Worm (Caenorhabditis elegans) whole organism, midembryonic: ENCODE measurements around the gene Y37D8A.25.

Experiments used
- T22C8.4 ChIP-seq: fragments of 200-800 bp; sonication (Bioruptor generic); IDR thresholded peaks from 2 replicates; pipeline ENCODE4 v1.3.6; 2022; ENCODE audit warnings: missing genetic modification characterization, missing compliant biosample characterization
- cog-1 ChIP-seq: sonication (generic microtip); optimal IDR thresholded peaks from 2 replicates; lab custom pipeline; 2016; ENCODE audit warnings: missing genetic modification characterization, missing compliant biosample characterization
- flt-1 ChIP-seq: fragments of 200-800 bp; sonication (Bioruptor generic); IDR thresholded peaks from 2 replicates; pipeline ENCODE4 v1.3.6; 2022; ENCODE audit warnings: missing genetic modification characterization, missing compliant biosample characterization
- klf-2 ChIP-seq: fragments of 200-800 bp; sonication (Bioruptor generic); conservative IDR thresholded peaks from 2 replicates; pipeline ENCODE4 v1.3.6; 2022; ENCODE audit warnings: missing genetic modification reagents, missing genetic modification characterization, missing compliant biosample characterization
- med-1 ChIP-seq: sonication (generic microtip); optimal IDR thresholded peaks from 2 replicates; lab custom pipeline; 2017; ENCODE audit warnings: missing genetic modification characterization, mild to moderate bottlenecking, missing compliant biosample characterization, antibody characterized with exemption, missing genetic modification reagents; ENCODE audit not compliant: insufficient read depth
- ref-1 ChIP-seq: fragments of 200-800 bp; sonication (Bioruptor generic); conservative IDR thresholded peaks from 2 replicates; pipeline ENCODE4 v1.3.6; 2022; ENCODE audit warnings: missing genetic modification reagents, missing genetic modification characterization, missing compliant biosample characterization
- tab-1 ChIP-seq: fragments of 200-800 bp; sonication (Bioruptor generic); IDR thresholded peaks from 2 replicates; pipeline ENCODE4 v1.3.6; 2022; ENCODE audit warnings: missing genetic modification characterization, missing compliant biosample characterization
- ztf-23 ChIP-seq: fragments of 200-800 bp; sonication (Bioruptor generic); IDR thresholded peaks from 2 replicates; pipeline ENCODE4 v1.3.6; 2022; ENCODE audit warnings: missing genetic modification reagents, missing genetic modification characterization, missing compliant biosample characterization
- ztf-29 ChIP-seq: fragments of 200-800 bp; sonication (Bioruptor generic); IDR thresholded peaks from 2 replicates; pipeline ENCODE4 v1.3.6; 2022; ENCODE audit warnings: missing genetic modification reagents, missing genetic modification characterization, missing compliant biosample characterization

Gene Y37D8A.25

DNA sequence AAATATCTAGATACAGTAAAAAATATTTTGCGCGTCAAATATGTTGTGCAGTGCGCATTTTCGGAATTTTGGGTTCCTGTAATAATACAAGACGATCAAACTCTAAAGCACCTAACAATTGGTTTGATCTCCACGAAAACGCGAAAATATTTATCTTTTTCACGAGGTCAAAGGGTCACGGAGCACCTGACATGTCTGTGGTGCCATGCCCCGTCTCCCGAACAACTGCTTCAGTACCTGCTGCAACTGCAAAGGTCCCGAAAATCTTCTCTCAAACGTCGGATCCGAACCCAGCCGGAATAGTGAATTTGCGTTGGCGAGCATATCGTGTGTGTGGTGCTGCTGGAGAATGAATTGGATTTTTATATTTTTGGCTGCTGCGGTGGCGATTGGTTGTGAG is at the start of gene Y37D8A.25, which contains the start of gene Y37D8A.2:
Y37D8A.25 (minus strand) TSS at position 345 of the 400 bp plus-strand sequence.
Y37D8A.2 (plus strand) TSS at position 285 of the 400 bp plus-strand sequence.
- TF ChIP-seq flt-1 (GFP tag; lab: Robert Waterston, UW) (no peak), T22C8.4 (GFP tag; lab: Robert Waterston, UW) (no peak), cog-1 (no peak), klf-2 (GFP tag; lab: Robert Waterston, UW) (no peak), ztf-29 (GFP tag; lab: Robert Waterston, UW) (no peak), ref-1 (no peak), med-1 (no peak), ztf-23 (no peak), tab-1 (no peak)

ce11 chrIII:12864648-12865047 is 44.6 kb upstream of the Y37D8A.25 start, which contains the start of gene Y37D8A.8:
Y37D8A.8 (plus strand) TSS chrIII:12864948.
- no peak for TF ChIP-seq klf-2 (GFP tag; lab: Robert Waterston, UW)
- no peak for TF ChIP-seq ztf-23
- no peak for TF ChIP-seq flt-1 (GFP tag; lab: Robert Waterston, UW)
- no peak for TF ChIP-seq T22C8.4 (GFP tag; lab: Robert Waterston, UW)
- TF ChIP-seq med-1: no peak
- TF ChIP-seq cog-1: no peak
- TF ChIP-seq ref-1: no peak
- TF ChIP-seq tab-1: no peak
- TF ChIP-seq ztf-29 (GFP tag; lab: Robert Waterston, UW): no peak

ce11 chrIII:12860119-12860518 is 40.1 kb upstream of the Y37D8A.25 start:
- no peak for TF ChIP-seq ztf-23
- no peak for TF ChIP-seq med-1
- TF ChIP-seq klf-2 (GFP tag; lab: Robert Waterston, UW): no peak
- TF ChIP-seq tab-1: no peak
- TF ChIP-seq T22C8.4 (GFP tag; lab: Robert Waterston, UW): no peak
- TF ChIP-seq ref-1: no peak
- no peak for TF ChIP-seq ztf-29 (GFP tag; lab: Robert Waterston, UW)

ce11 chrIII:12856628-12857027 is 36.6 kb upstream of the Y37D8A.25 start, which contains the start of gene Y37D8A.26:
Y37D8A.26 (minus strand) TSS chrIII:12856728.
- TF ChIP-seq tab-1 (no peak), ref-1 (no peak)

- TF ChIP-seq med-1 (no peak), tab-1 (no peak), ref-1 (no peak), klf-2 (GFP tag; lab: Robert Waterston, UW) (no peak), T22C8.4 (GFP tag; lab: Robert Waterston, UW) (no peak), ztf-23 (no peak), flt-1 (GFP tag; lab: Robert Waterston, UW) (no peak)
Measured at ce11 chrIII:12855394-12855793, 35.3 kb upstream of the Y37D8A.25 start, which contains the start of gene Y37D8A.5. Y37D8A.5 (minus strand) TSS chrIII:12855494.

DNA sequence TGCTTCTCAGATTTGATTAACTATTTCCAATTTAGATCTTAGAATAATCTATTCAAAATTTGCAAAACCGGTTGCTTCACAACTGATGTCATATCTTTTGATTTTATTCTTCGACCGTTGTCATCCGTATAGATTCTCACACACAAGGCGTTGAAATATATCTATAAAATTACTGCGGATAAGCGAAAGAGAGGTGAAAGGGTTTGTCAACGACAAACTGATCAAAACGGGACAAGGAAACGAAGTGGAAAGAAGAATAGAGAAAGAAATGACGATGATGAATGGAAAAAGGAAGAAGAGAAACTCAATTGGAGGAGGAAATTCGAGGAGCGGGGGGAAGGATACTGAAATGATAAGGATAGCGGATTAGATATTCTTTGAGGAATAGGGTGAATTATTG is 31.0 kb upstream of the Y37D8A.25 start:
- no peak for TF ChIP-seq klf-2 (GFP tag; lab: Robert Waterston, UW)
- no peak for TF ChIP-seq T22C8.4 (GFP tag; lab: Robert Waterston, UW)
- no peak for TF ChIP-seq ref-1
- TF ChIP-seq cog-1: no peak
- TF ChIP-seq tab-1: no peak
- TF ChIP-seq med-1: no peak
- TF ChIP-seq ztf-23: no peak
- TF ChIP-seq flt-1 (GFP tag; lab: Robert Waterston, UW): no peak
- no peak for TF ChIP-seq ztf-29 (GFP tag; lab: Robert Waterston, UW)

ce11 chrIII:12849691-12850090 is 29.6 kb upstream of the Y37D8A.25 start:
- TF ChIP-seq flt-1 (GFP tag; lab: Robert Waterston, UW) (no peak), tab-1 (no peak)

DNA sequence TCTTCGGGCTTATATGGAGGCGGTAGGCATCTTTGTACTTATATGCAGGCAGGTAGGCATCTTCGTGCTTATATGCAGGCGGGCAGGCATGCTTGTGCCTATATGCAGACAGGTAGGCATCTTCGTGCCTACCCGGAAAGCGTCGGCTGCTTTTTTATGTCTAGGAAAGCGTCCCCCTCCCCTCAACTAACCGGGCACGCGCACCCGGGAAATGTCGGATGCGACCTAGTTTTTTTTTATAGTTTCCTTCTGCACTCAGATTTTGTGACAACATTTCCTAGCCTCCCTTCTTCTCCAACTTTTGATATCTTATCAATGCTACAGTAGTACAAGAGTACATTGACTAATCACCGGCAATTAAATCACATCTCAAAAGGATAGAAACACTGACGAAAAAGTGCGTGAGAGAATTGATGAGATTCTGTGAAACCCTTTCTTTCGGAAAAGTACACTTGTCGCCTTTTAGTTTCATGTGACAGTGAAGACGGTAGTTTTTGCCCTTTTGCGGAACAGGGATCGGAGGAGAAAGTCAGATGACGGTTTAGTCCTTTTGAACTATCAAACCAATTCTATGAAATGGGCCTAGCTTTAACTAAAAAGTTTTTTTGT is 29.0 kb upstream of the Y37D8A.25 start:
- TF ChIP-seq ref-1 (no peak), klf-2 (GFP tag; lab: Robert Waterston, UW) (no peak), T22C8.4 (GFP tag; lab: Robert Waterston, UW) (no peak), ztf-23 (no peak), tab-1 (no peak), cog-1 (no peak), flt-1 (GFP tag; lab: Robert Waterston, UW) (no peak), ztf-29 (GFP tag; lab: Robert Waterston, UW) (no peak), med-1 (no peak)

DNA sequence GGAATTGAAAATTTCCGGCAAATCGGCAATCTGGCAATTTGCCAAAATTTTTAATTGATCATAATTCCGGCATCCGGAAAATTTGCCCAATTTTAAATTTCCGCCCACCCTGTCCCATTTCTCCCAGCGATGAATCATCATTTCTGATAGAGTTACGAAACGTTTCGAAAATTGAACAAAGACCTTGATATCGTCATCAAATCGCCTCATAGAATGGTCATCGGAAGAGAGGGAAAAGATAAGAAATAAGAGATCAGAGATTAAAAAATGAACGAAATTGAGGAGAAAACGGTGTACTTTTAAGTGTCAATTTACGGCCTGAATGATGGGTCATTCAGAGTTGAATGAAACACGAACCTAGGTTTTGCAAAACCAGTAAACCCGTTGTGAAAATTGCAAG is 27.6 kb upstream of the Y37D8A.25 start:
- TF ChIP-seq flt-1 (GFP tag; lab: Robert Waterston, UW) (no peak), ztf-29 (GFP tag; lab: Robert Waterston, UW) (no peak), tab-1 (no peak), klf-2 (GFP tag; lab: Robert Waterston, UW) (no peak), cog-1 (no peak), med-1 (no peak), T22C8.4 (GFP tag; lab: Robert Waterston, UW) (no peak), ref-1 (no peak), ztf-23 (no peak)

DNA sequence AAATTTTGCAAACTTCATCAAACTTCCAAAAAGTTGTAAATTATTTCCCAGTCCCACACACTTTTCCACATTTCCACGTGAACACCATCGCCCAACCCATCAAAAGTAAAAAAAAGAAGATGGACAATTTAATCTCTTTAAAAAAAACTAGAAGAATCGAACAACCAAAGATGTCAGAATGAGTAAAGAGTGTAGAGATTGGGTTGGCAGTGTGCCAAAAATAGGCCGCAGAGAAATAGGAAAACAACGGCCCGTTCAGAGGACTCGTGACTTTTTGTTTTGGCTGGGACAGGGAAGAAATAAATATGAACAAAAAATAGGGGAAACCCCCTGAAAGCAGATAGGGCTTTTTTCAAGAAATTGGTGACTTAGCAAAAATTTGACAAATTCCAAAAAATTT is 22.8 kb upstream of the Y37D8A.25 start:
- TF ChIP-seq med-1 (no peak), tab-1 (no peak), ref-1 (no peak), flt-1 (GFP tag; lab: Robert Waterston, UW) (no peak), T22C8.4 (GFP tag; lab: Robert Waterston, UW) (no peak), cog-1 (no peak), klf-2 (GFP tag; lab: Robert Waterston, UW) (no peak), ztf-29 (GFP tag; lab: Robert Waterston, UW) (no peak), ztf-23 (no peak)

DNA sequence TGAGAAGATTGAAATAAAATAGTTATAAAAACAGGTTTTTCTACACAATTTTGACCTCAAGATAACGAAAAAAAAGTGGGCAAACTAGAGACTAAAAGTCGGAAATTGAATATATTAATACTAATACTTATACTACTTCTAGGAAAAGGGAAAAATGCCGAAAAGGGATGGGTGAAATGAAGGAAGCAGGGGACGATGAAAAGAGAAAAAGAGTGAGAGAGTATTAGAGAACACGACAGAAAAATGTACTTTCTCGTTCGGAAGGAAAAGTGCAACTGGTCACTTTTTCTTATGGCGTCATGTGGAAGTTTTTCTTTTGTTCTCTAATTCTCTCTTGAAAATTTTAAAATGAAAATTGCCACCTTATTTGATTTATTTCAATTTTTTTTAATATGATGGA is 21.3 kb upstream of the Y37D8A.25 start:
- TF ChIP-seq flt-1 (GFP tag; lab: Robert Waterston, UW) (no peak), cog-1 (no peak), med-1 (no peak), T22C8.4 (GFP tag; lab: Robert Waterston, UW) (no peak), ref-1 (no peak), ztf-29 (GFP tag; lab: Robert Waterston, UW) (no peak), tab-1 (no peak), klf-2 (GFP tag; lab: Robert Waterston, UW) (no peak), ztf-23 (no peak)
